Worm (Caenorhabditis elegans) whole organism, L4 larva: ENCODE data around the gene glb-23.

Experiments
- T26A8.4 ChIP-seq: fragments of 200-800 bp; sonication (Bioruptor generic); IDR thresholded peaks from 2 replicates; pipeline ENCODE4 v1.3.6; 2022; ENCODE audit warnings: missing genetic modification characterization, missing compliant biosample characterization
- Y75B8A.6 ChIP-seq: fragments of 200-800 bp; sonication (Bioruptor generic); IDR thresholded peaks from 2 replicates; pipeline ENCODE4 v1.3.6; 2022; ENCODE audit warnings: missing genetic modification reagents, missing genetic modification characterization, missing compliant biosample characterization
- aha-1 ChIP-seq: fragments of 150-350 bp; peaks from one replicate; lab custom pipeline; 2014; ENCODE audit warnings: missing biosample characterization, missing genetic modification characterization
- ceh-82 ChIP-seq: sonication (generic microtip); optimal IDR thresholded peaks from 2 replicates; lab custom pipeline; 2017; ENCODE audit warnings: missing biosample characterization, missing genetic modification characterization
- ces-1 ChIP-seq: fragments of 150-350 bp; sonication (generic microtip); optimal IDR thresholded peaks from 4 replicates; lab custom pipeline; 2014; ENCODE audit warnings: missing biosample characterization, missing genetic modification reagents, missing genetic modification characterization
- daf-16 ChIP-seq, 3 experiments: sonication (generic microtip); optimal IDR thresholded peaks; 2 replicates each; lab custom pipeline; 2016 to 2017; ENCODE audit warnings: missing genetic modification characterization in 3 of 3, missing genetic modification reagents in 3 of 3, mild to moderate bottlenecking in 2 of 3, missing compliant biosample characterization in 2 of 3, missing biosample characterization in 1 of 3, moderate library complexity in 1 of 3
- dve-1 ChIP-seq: sonication (generic microtip); optimal IDR thresholded peaks from 2 replicates; lab custom pipeline; 2017; ENCODE audit warnings: antibody characterized with exemption, mild to moderate bottlenecking, missing genetic modification characterization, missing compliant biosample characterization; ENCODE audit not compliant: insufficient read depth
- fkh-10 ChIP-seq: fragments of 150-350 bp; optimal IDR thresholded peaks from 2 replicates; lab custom pipeline; 2014; ENCODE audit warnings: missing biosample characterization, missing genetic modification reagents, missing genetic modification characterization
- fos-1 ChIP-seq: fragments of 150-350 bp; optimal IDR thresholded peaks from 2 replicates; lab custom pipeline; 2014; ENCODE audit warnings: missing biosample characterization, missing genetic modification characterization
- hlh-11 ChIP-seq: fragments of 200-800 bp; sonication (Bioruptor generic); optimal IDR thresholded peaks from 2 replicates; lab custom pipeline; 2018; ENCODE audit warnings: mild to moderate bottlenecking, missing genetic modification characterization, missing compliant biosample characterization
- hmg-1.1 ChIP-seq: fragments of 200-800 bp; sonication (Bioruptor generic); IDR thresholded peaks from 2 replicates; pipeline ENCODE4 v1.3.6; 2022; ENCODE audit warnings: missing genetic modification reagents, missing genetic modification characterization, missing compliant biosample characterization
- lin-38 ChIP-seq: fragments of 200-800 bp; sonication (Bioruptor generic); IDR thresholded peaks from 2 replicates; pipeline ENCODE4 v1.3.6; 2022; ENCODE audit warnings: missing genetic modification reagents, missing genetic modification characterization, missing compliant biosample characterization
- lir-3 ChIP-seq: sonication (generic microtip); optimal IDR thresholded peaks from 2 replicates; lab custom pipeline; 2016; ENCODE audit warnings: mild to moderate bottlenecking, missing genetic modification characterization, missing compliant biosample characterization
- lsy-2 ChIP-seq, 2 experiments: fragments of 150-350 bp in 1 of 2; sonication (generic microtip) in 1 of 2; optimal IDR thresholded peaks; 2 replicates each; lab custom pipeline; 2014 to 2017; ENCODE audit warnings: missing biosample characterization in 2 of 2, missing genetic modification characterization in 2 of 2
- mdl-1 ChIP-seq, 2 experiments: fragments of 150-350 bp in 1 of 2; sonication (generic microtip) in 1 of 2; optimal IDR thresholded peaks; 2 replicates each; lab custom pipeline; 2014 to 2017; ENCODE audit warnings: missing biosample characterization in 2 of 2, missing genetic modification characterization in 2 of 2
- mdt-29 ChIP-seq: fragments of 200-800 bp; sonication (Bioruptor generic); IDR thresholded peaks from 2 replicates; pipeline ENCODE4 v1.3.6; 2022; ENCODE audit warnings: missing genetic modification reagents, missing genetic modification characterization, missing compliant biosample characterization
- mxl-3 ChIP-seq: fragments of 200-800 bp; sonication (Bioruptor generic); optimal IDR thresholded peaks from 2 replicates; lab custom pipeline; 2018; ENCODE audit warnings: mild to moderate bottlenecking, missing genetic modification characterization, missing compliant biosample characterization
- nhr-111 ChIP-seq: fragments of 200-800 bp; sonication (Bioruptor generic); optimal IDR thresholded peaks from 2 replicates; lab custom pipeline; 2018; ENCODE audit warnings: mild to moderate bottlenecking, missing genetic modification characterization, missing compliant biosample characterization
- nhr-237 ChIP-seq: sonication (generic microtip); optimal IDR thresholded peaks from 2 replicates; lab custom pipeline; 2017; ENCODE audit warnings: missing biosample characterization, missing genetic modification characterization
- nhr-6 ChIP-seq: fragments of 150-350 bp; optimal IDR thresholded peaks from 2 replicates; lab custom pipeline; 2014; ENCODE audit warnings: missing biosample characterization, missing genetic modification characterization
- nhr-76 ChIP-seq: fragments of 150-350 bp; optimal IDR thresholded peaks from 2 replicates; lab custom pipeline; 2014; ENCODE audit warnings: missing biosample characterization, missing genetic modification characterization
- nhr-77 ChIP-seq: fragments of 150-350 bp; optimal IDR thresholded peaks from 2 replicates; lab custom pipeline; 2014; ENCODE audit warnings: missing biosample characterization, missing genetic modification characterization
- pha-4 ChIP-seq, 2 experiments: fragments of 150-350 bp in 1 of 2; fragments of 200-800 bp in 1 of 2; sonication (Bioruptor generic) in 1 of 2; IDR thresholded peaks in 1 of 2; optimal IDR thresholded peaks in 1 of 2; 2 replicates each; pipeline versions ENCODE4 v1.3.6 to Lab custom; 2014 to 2022; ENCODE audit warnings: missing genetic modification characterization in 2 of 2, missing genetic modification reagents in 2 of 2, missing biosample characterization in 1 of 2, missing compliant biosample characterization in 1 of 2
- pqm-1 ChIP-seq: sonication (generic microtip); optimal IDR thresholded peaks from 2 replicates; lab custom pipeline; 2017; ENCODE audit warnings: missing biosample characterization, missing genetic modification characterization
- snpc-1.2 ChIP-seq: fragments of 200-800 bp; sonication (Bioruptor generic); IDR thresholded peaks from 2 replicates; pipeline ENCODE4 v1.3.6; 2022; ENCODE audit warnings: missing genetic modification reagents, missing genetic modification characterization, missing compliant biosample characterization
- spr-3 ChIP-seq: fragments of 200-800 bp; sonication (Bioruptor generic); optimal IDR thresholded peaks from 2 replicates; lab custom pipeline; 2018; ENCODE audit warnings: mild to moderate bottlenecking, missing genetic modification characterization, missing compliant biosample characterization
- tag-97 ChIP-seq: fragments of 200-800 bp; sonication (Bioruptor generic); IDR thresholded peaks from 2 replicates; pipeline ENCODE4 v1.3.6; 2022; ENCODE audit warnings: missing genetic modification characterization, missing compliant biosample characterization
- unc-39 ChIP-seq: sonication (generic microtip); optimal IDR thresholded peaks from 2 replicates; lab custom pipeline; 2017; ENCODE audit warnings: missing biosample characterization, missing genetic modification characterization
- unc-62 ChIP-seq, 3 experiments: fragments of 150-350 bp in 1 of 3; sonication (generic microtip); optimal IDR thresholded peaks in 2 of 3; peaks in 1 of 3; 1 replicate in 1 of 3; 2 replicates in 2 of 3; lab custom pipeline; 2014 to 2017; ENCODE audit warnings: missing biosample characterization in 3 of 3, missing genetic modification characterization in 3 of 3, missing genetic modification reagents in 3 of 3, missing genotype in 1 of 3
- ztf-7 ChIP-seq: fragments of 150-350 bp; optimal IDR thresholded peaks from 2 replicates; lab custom pipeline; 2014; ENCODE audit warnings: missing biosample characterization, missing genetic modification characterization

The glb-23 gene

DNA sequence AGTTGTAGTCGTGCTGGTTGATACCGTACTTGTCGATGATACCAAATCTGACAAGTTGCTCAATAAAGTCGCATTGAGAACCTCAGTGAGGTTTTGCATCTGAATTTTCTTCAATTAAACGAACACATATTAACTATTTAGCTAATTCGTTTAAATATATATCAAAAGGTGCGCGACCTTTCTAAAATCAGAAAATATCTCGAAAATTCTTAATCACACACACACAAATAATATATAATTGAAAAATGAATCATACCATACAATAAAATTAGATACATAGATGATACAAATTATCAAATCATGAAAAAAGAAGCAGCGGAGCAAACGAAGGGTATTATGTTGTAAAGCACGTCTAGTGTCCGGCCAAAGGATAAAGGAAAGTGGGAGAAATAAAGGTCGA lies 8.9 kb upstream of the glb-23 start, which contains the start of gene D2024.5 (continued):
- no peak for TF ChIP-seq unc-39 (tag; lab: Kevin White, UChicago)
- TF ChIP-seq ceh-82, result no peak
- no peak for TF ChIP-seq T26A8.4 (GFP tag; lab: Robert Waterston, UW)

DNA sequence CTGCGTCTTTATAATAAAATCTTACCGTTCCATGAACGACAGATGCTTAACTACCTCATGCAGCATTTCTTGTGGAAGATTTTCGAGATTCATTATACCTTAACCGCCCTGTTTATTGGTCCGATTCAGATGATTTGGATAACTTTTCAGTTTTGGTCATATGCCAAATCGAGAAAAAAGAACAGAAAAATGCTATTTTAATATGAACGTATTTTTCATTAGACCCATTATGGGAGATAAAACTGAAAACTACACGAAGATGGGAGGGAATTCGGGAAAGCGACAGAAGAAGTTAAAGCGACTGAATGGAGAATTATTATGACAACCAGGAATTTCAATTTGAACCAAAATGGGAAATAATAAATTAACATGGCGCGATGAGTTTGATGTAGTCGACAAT lies 7.8 kb upstream of the glb-23 start, which contains the start of gene R13A1.10:
TSS of gene R13A1.10 (minus strand) at position 101 of the 400 bp plus-strand sequence.
- TF ChIP-seq snpc-1.2 (GFP tag; lab: Robert Waterston, UW) (0 out of 2 replicates have a peak, but pooled peaks have one; percentile 17), lin-38 (peak; percentile 25; the same call in 1 of the 2 replicates), nhr-76 (no peak)

DNA sequence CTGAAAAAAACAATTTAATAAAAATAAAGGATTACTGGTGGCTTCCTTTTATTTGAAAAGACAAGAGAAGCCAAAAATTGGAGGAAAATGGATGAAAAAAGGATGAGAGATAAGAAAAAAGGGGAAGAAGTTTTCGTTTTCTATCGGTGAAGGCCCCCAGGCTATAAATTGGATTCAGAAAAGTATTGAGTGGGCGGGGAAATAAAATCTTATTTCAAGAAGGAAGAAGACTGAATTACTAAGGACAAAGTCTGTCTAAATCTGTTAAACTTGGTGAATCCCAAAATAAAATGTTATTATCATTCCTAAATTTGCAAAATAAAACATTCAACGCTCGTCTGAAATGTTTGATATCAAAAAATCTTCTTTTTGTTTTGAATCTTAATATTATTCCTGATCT lies 2.8 kb upstream of the glb-23 start:
- TF ChIP-seq aha-1 (tag; lab: Kevin White, UChicago) (peak; percentile 56), mxl-3 (no peak), ztf-7 (tag; lab: Kevin White, UChicago) (no peak)

DNA sequence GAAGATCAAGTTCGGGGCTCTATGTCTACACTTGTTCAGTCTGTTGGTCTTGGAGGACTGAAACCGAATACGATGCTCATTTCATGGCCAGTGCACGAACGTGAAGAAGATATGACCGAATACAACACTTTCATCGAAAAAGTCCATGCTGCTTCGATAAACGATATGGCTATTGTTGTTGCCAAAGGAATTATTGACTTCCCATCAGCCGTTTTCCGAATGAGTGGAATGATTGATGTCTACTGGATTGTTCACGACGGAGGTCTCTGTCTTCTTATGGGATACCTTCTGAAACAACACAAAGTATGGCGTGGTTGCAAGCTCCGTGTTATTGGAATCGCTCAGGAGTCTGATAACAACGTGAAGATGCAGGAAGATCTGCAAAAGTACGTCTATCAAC lies 3.1 kb downstream of the glb-23 start:
- TF ChIP-seq snpc-1.2 (GFP tag; lab: Robert Waterston, UW) (no peak), unc-62 (GFP tag; optimal IDR thresholded peaks at IDR 0.05 in 1 of 2; lab: Kevin White, UChicago) (peak in 1 of 2 experiments; percentile 89), unc-62 (tag; optimal IDR thresholded peaks at IDR 0.05; lab: Kevin White, UChicago) (no peak), dve-1 (tag; lab: Kevin White, UChicago) (no peak), daf-16 (GFP tag; optimal IDR thresholded peaks at IDR 0.05; lab: Kevin White, UChicago) (no peak), daf-16 (tag; optimal IDR thresholded peaks at IDR 0.05; lab: Kevin White, UChicago) (no peak), fkh-10 (no peak), spr-3 (GFP tag; lab: Kevin White, UChicago) (no peak), aha-1 (tag; lab: Kevin White, UChicago) (peak; percentile 74), mdt-29 (GFP tag; lab: Robert Waterston, UW) (no peak)

DNA sequence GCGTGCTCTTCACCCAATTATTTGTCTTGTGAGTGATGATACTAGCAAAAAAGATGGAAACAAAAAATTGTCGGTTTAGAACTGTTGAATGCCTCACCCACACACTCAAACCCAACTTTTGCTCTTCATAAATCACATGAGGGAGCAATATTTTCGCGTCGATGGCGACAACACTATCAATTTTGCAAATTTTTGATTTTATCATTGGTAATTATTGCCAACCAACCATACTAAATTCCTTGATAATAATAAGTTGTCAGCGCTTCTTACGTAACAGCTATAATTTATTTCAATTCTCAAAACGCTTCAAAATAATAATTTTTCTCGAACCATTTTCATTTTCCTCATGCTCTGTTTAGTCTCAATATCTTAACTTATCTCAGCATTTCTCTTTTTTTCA lies 6.5 kb downstream of the glb-23 start:
- no peak for TF ChIP-seq nhr-6
- no peak for TF ChIP-seq fos-1 (tag; lab: Kevin White, UChicago)
- TF ChIP-seq daf-16 (GFP tag; optimal IDR thresholded peaks at IDR 0.05; lab: Kevin White, UChicago), result no peak
- TF ChIP-seq daf-16 (tag; optimal IDR thresholded peaks at IDR 0.05; lab: Kevin White, UChicago), result peak; percentile 50
- no peak for TF ChIP-seq hmg-1.1
- TF ChIP-seq pqm-1 (tag; lab: Kevin White, UChicago), result peak; percentile 58
- TF ChIP-seq nhr-111 (GFP tag; lab: Kevin White, UChicago), result no peak
- no peak for TF ChIP-seq lsy-2 (tag; optimal IDR thresholded peaks at IDR 0.05; lab: Kevin White, UChicago)
- no peak for TF ChIP-seq pha-4 (GFP tag; IDR thresholded peaks at IDR 0.05; lab: Robert Waterston, UW)
- TF ChIP-seq pha-4 (tag; optimal IDR thresholded peaks at IDR 0.05; lab: Kevin White, UChicago), result no peak
- no peak for TF ChIP-seq mdl-1 (tag; optimal IDR thresholded peaks at IDR 0.05; lab: Kevin White, UChicago)
- no peak for TF ChIP-seq hlh-11 (tag; lab: Kevin White, UChicago)
- no peak for TF ChIP-seq Y75B8A.6 (GFP tag; lab: Robert Waterston, UW)
- no peak for TF ChIP-seq lir-3 (tag; lab: Kevin White, UChicago)
- no peak for TF ChIP-seq ces-1 (GFP tag; lab: Kevin White, UChicago)
- TF ChIP-seq tag-97 (GFP tag; lab: Robert Waterston, UW), result no peak
- no peak for TF ChIP-seq nhr-77 (tag; lab: Kevin White, UChicago)
- TF ChIP-seq, all 104 proteins: peak for 2

DNA sequence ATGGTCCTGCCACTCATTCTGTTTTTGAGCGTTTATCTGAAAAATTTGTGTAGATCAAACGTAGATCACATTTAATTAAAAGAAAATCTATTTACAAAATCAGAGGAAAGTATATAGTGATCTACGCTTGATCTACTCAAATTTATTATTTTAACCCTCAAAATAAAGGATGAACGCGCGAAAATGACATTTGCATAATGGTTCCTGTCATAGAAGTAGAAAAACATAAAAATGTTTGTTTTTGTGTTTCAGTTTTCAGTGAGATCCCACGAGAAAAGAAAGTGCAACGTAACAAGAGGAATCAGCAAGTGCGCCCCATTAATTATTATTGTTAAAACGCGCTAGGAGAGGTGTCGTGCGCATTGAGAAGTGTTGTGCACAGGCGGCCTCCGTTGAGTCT lies 8.0 kb downstream of the glb-23 start:
- TF ChIP-seq nhr-237 (tag; lab: Kevin White, UChicago), result no peak
- TF ChIP-seq unc-62 (GFP tag; optimal IDR thresholded peaks at IDR 0.05 in 1 of 2; lab: Kevin White, UChicago), result peak in 1 of 2 experiments; percentile 54
- TF ChIP-seq unc-62 (tag; optimal IDR thresholded peaks at IDR 0.05; lab: Kevin White, UChicago), result no peak
